Fruit fly (Drosophila melanogaster) whole organism, prepupa: Measurements from ENCODE around the gene CtsB.
A peak's percentile ranks its signal among the peaks of the same experiment; 100 is the strongest.

ENCODE experiments used
- CG10631 ChIP-seq: fragments of 200-800 bp; sonication (Bioruptor generic); optimal IDR thresholded peaks from 2 replicates; lab custom pipeline; 2016; ENCODE audit warnings: missing biosample characterization, missing genetic modification characterization
- CG11294 ChIP-seq: fragments of 200-800 bp; sonication (Bioruptor generic); IDR thresholded peaks from 2 replicates; pipeline ENCODE4 v1.3.6; 2022; ENCODE audit warnings: missing biosample characterization, missing genetic modification characterization
- CG11902 ChIP-seq: fragments of 200-800 bp; sonication (Bioruptor generic); optimal IDR thresholded peaks from 3 replicates; lab custom pipeline; 2016; ENCODE audit warnings: missing biosample characterization, missing genetic modification characterization
- CG15336 ChIP-seq: fragments of 200-800 bp; sonication (Bioruptor generic); IDR thresholded peaks from 2 replicates; pipeline ENCODE4 v1.3.6; 2022; ENCODE audit warnings: missing biosample characterization, missing genetic modification characterization
- CG3032 ChIP-seq: fragments of 200-800 bp; optimal IDR thresholded peaks from 2 replicates; lab custom pipeline; 2019; ENCODE audit warnings: missing biosample characterization, mild to moderate bottlenecking, missing genetic modification characterization, moderate library complexity
- CG32006 ChIP-seq: fragments of 200-800 bp; sonication (Bioruptor generic); optimal IDR thresholded peaks from 3 replicates; lab custom pipeline; 2017; ENCODE audit warnings: missing biosample characterization, mild to moderate bottlenecking, missing genetic modification characterization
- CG3919 ChIP-seq: fragments of 200-800 bp; sonication (Bioruptor generic); optimal IDR thresholded peaks from 3 replicates; lab custom pipeline; 2016; ENCODE audit warnings: missing biosample characterization, missing genetic modification characterization
- CG4318 ChIP-seq: fragments of 200-800 bp; sonication (Bioruptor generic); optimal IDR thresholded peaks from 3 replicates; lab custom pipeline; 2017; ENCODE audit warnings: missing biosample characterization, mild to moderate bottlenecking, missing genetic modification characterization
- CG6163 ChIP-seq: fragments of 200-800 bp; sonication (Bioruptor generic); IDR thresholded peaks from 3 replicates; pipeline ENCODE4 v1.3.6; 2022; ENCODE audit warnings: missing biosample characterization, missing genetic modification characterization
- CG6276 ChIP-seq: fragments of 200-800 bp; sonication (Bioruptor generic); optimal IDR thresholded peaks from 2 replicates; lab custom pipeline; 2017; ENCODE audit warnings: missing biosample characterization, mild to moderate bottlenecking, missing genetic modification characterization
- CG6792 ChIP-seq: fragments of 200-800 bp; sonication (Bioruptor generic); optimal IDR thresholded peaks from 3 replicates; lab custom pipeline; 2016; ENCODE audit warnings: missing biosample characterization, missing genetic modification characterization
- CG6808 ChIP-seq: fragments of 200-800 bp; sonication (Bioruptor generic); optimal IDR thresholded peaks from 3 replicates; lab custom pipeline; 2017; ENCODE audit warnings: missing biosample characterization, missing genetic modification characterization, mild to moderate bottlenecking, moderate library complexity, missing genetic modification reagents
- CG6854 ChIP-seq: fragments of 200-800 bp; sonication (Bioruptor generic); optimal IDR thresholded peaks from 2 replicates; lab custom pipeline; 2017; ENCODE audit warnings: missing biosample characterization, mild to moderate bottlenecking, missing genetic modification characterization
- CG8119 ChIP-seq: fragments of 200-800 bp; sonication (Bioruptor generic); IDR thresholded peaks from 3 replicates; pipeline ENCODE4 v1.3.6; 2022; ENCODE audit warnings: missing biosample characterization, missing genetic modification characterization
- CG8319 ChIP-seq: fragments of 200-800 bp; sonication (Bioruptor generic); optimal IDR thresholded peaks from 3 replicates; lab custom pipeline; 2016; ENCODE audit warnings: missing biosample characterization, missing genetic modification characterization
- CG8632 ChIP-seq: fragments of 200-800 bp; sonication (Bioruptor generic); optimal IDR thresholded peaks from 3 replicates; lab custom pipeline; 2016; ENCODE audit warnings: missing biosample characterization, missing genetic modification characterization
- CG9139 ChIP-seq: fragments of 200-800 bp; sonication (Bioruptor generic); optimal IDR thresholded peaks from 3 replicates; lab custom pipeline; 2017; ENCODE audit warnings: missing biosample characterization, mild to moderate bottlenecking, missing genetic modification characterization
- Eip75B ChIP-seq: fragments of 200-800 bp; sonication (Bioruptor generic); optimal IDR thresholded peaks from 3 replicates; lab custom pipeline; 2016; ENCODE audit warnings: missing biosample characterization, missing genetic modification characterization
- Eip78C ChIP-seq: fragments of 200-800 bp; sonication (Bioruptor generic); peaks from one replicate; lab custom pipeline; 2016; ENCODE audit warnings: missing biosample characterization, missing genetic modification characterization
- Eip93F ChIP-seq: fragments of 200-800 bp; sonication (Bioruptor generic); optimal IDR thresholded peaks from 2 replicates; lab custom pipeline; 2016; ENCODE audit warnings: missing biosample characterization, mild to moderate bottlenecking, missing genetic modification characterization
- Ets21C ChIP-seq: fragments of 200-800 bp; sonication (Bioruptor generic); optimal IDR thresholded peaks from 3 replicates; lab custom pipeline; 2016; ENCODE audit warnings: missing biosample characterization, missing genetic modification characterization
- Ets96B ChIP-seq: fragments of 200-800 bp; optimal IDR thresholded peaks from 2 replicates; lab custom pipeline; 2019; ENCODE audit warnings: missing biosample characterization, mild to moderate bottlenecking, missing genetic modification characterization, moderate library complexity
- Hr4 ChIP-seq: fragments of 200-800 bp; sonication (Bioruptor generic); optimal IDR thresholded peaks from 3 replicates; lab custom pipeline; 2016; ENCODE audit warnings: missing biosample characterization, missing genetic modification characterization
- Met ChIP-seq: fragments of 200-800 bp; sonication (Bioruptor generic); optimal IDR thresholded peaks from 3 replicates; lab custom pipeline; 2016; ENCODE audit warnings: missing biosample characterization, missing genetic modification characterization
- OdsH ChIP-seq: fragments of 200-800 bp; sonication (Bioruptor generic); optimal IDR thresholded peaks from 3 replicates; lab custom pipeline; 2016; ENCODE audit warnings: missing biosample characterization, missing genetic modification characterization
- Smox ChIP-seq: fragments of 200-800 bp; sonication (Bioruptor generic); optimal IDR thresholded peaks from 3 replicates; lab custom pipeline; 2016; ENCODE audit warnings: missing biosample characterization, missing genetic modification characterization
- Sox102F ChIP-seq: fragments of 200-800 bp; sonication (Bioruptor generic); optimal IDR thresholded peaks from 2 replicates; lab custom pipeline; 2016; ENCODE audit warnings: missing biosample characterization, mild to moderate bottlenecking, missing genetic modification characterization
- Sox14 ChIP-seq: fragments of 200-800 bp; sonication (Bioruptor generic); optimal IDR thresholded peaks from 3 replicates; lab custom pipeline; 2016; ENCODE audit warnings: missing biosample characterization, missing genetic modification characterization
- Sox15 ChIP-seq: fragments of 200-800 bp; sonication (Bioruptor generic); optimal IDR thresholded peaks from 3 replicates; lab custom pipeline; 2016; ENCODE audit warnings: missing biosample characterization, missing genetic modification characterization
- dac ChIP-seq: fragments of 200-800 bp; sonication (Bioruptor generic); optimal IDR thresholded peaks from 2 replicates; lab custom pipeline; 2017; ENCODE audit warnings: missing biosample characterization, mild to moderate bottlenecking, missing genetic modification characterization
- dsx ChIP-seq: fragments of 200-800 bp; optimal IDR thresholded peaks from 3 replicates; lab custom pipeline; 2019; ENCODE audit warnings: missing biosample characterization, mild to moderate bottlenecking, missing genetic modification characterization, moderate library complexity; ENCODE audit not compliant: poor library complexity, severe bottlenecking
- fd59A ChIP-seq: fragments of 200-800 bp; sonication (Bioruptor generic); optimal IDR thresholded peaks from 2 replicates; lab custom pipeline; 2017; ENCODE audit warnings: missing biosample characterization, mild to moderate bottlenecking, missing genetic modification characterization, missing genetic modification reagents
- fd85E ChIP-seq: fragments of 200-800 bp; sonication (Bioruptor generic); optimal IDR thresholded peaks from 3 replicates; lab custom pipeline; 2016; ENCODE audit warnings: missing biosample characterization, missing genetic modification characterization
- fkh ChIP-seq: fragments of 200-800 bp; sonication (Bioruptor generic); optimal IDR thresholded peaks from 3 replicates; lab custom pipeline; 2017; ENCODE audit warnings: missing biosample characterization, mild to moderate bottlenecking, missing genetic modification characterization, moderate library complexity
- lz ChIP-seq: fragments of 200-800 bp; sonication (Bioruptor generic); optimal IDR thresholded peaks from 3 replicates; lab custom pipeline; 2016; ENCODE audit warnings: missing biosample characterization, missing genetic modification characterization
- net ChIP-seq: fragments of 200-800 bp; sonication (Bioruptor generic); optimal IDR thresholded peaks from 3 replicates; lab custom pipeline; 2016; ENCODE audit warnings: missing biosample characterization, missing genetic modification characterization
- pdm3 ChIP-seq: fragments of 200-800 bp; sonication (Bioruptor generic); optimal IDR thresholded peaks from 3 replicates; lab custom pipeline; 2016; ENCODE audit warnings: missing biosample characterization, missing genetic modification characterization
- salr ChIP-seq, 2 experiments: fragments of 200-800 bp; sonication (Bioruptor generic); optimal IDR thresholded peaks; 3 replicates each; lab custom pipeline; 2016 to 2018; ENCODE audit warnings: missing biosample characterization in 2 of 2, missing genetic modification characterization in 2 of 2, mild to moderate bottlenecking in 1 of 2
- spab ChIP-seq: fragments of 200-800 bp; sonication (Bioruptor generic); optimal IDR thresholded peaks from 2 replicates; lab custom pipeline; 2017; ENCODE audit warnings: missing biosample characterization, mild to moderate bottlenecking, missing genetic modification characterization, missing genetic modification reagents
- ss ChIP-seq, 2 experiments: fragments of 200-800 bp; sonication (Bioruptor generic); optimal IDR thresholded peaks; 2 replicates in 1 of 2; 3 replicates in 1 of 2; lab custom pipeline; 2017 to 2018; ENCODE audit warnings: mild to moderate bottlenecking in 2 of 2, missing biosample characterization in 2 of 2, missing genetic modification characterization in 2 of 2, moderate library complexity in 1 of 2
- svp ChIP-seq: fragments of 200-800 bp; sonication (Bioruptor generic); peaks from one replicate; lab custom pipeline; 2016; ENCODE audit warnings: missing biosample characterization, missing genetic modification characterization
- topi ChIP-seq: fragments of 200-800 bp; sonication (Bioruptor generic); optimal IDR thresholded peaks from 3 replicates; lab custom pipeline; 2016; ENCODE audit warnings: missing biosample characterization, missing genetic modification characterization

The CtsB gene

DNA sequence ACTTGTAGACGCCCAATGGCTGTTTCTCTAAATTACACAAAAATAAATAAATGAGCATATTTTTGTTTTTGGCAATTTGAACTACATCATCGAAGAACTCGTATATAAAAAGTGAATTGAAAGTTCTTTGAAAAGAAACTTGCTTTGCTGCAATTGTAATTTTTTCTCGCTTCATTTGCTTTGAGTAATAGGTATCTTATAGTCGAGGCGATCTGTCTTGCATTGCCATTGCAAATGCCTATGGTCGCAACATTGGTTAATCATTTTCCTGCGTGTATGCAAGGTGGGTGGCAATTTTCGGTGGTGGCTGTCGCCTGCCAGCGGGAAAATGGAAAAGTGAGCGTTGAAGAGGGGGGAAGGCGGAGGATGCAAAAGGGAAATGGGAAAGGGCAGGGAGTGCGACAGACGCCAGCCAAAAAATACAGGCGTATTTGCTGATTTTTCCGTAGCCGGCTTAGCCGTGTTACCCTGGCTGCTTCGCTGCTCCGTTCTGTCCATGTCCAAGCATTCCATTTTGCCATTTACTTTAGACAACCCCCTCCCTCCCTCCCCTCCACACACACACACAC, 5.4 kb upstream of the CtsB start:
- no peak for TF ChIP-seq CG11294 (GFP tag; lab: Robert Waterston, UW)
- no peak for TF ChIP-seq CG4318 (GFP tag; lab: Kevin White, UChicago)
- no peak for TF ChIP-seq CG3919
- no peak for TF ChIP-seq CG8632 (GFP tag; lab: Kevin White, UChicago)
- TF ChIP-seq CG15336 (GFP tag; lab: Robert Waterston, UW), result no peak
- no peak for TF ChIP-seq Eip75B (GFP tag; lab: Kevin White, UChicago)
- no peak for TF ChIP-seq spab (GFP tag; lab: Kevin White, UChicago)
- TF ChIP-seq lz (GFP tag; lab: Kevin White, UChicago), result no peak
- TF ChIP-seq CG6808 (GFP tag; lab: Kevin White, UChicago), result no peak
- TF ChIP-seq fd85E (GFP tag; lab: Kevin White, UChicago), result no peak
- TF ChIP-seq Sox14, result no peak
- TF ChIP-seq CG6276 (GFP tag; lab: Kevin White, UChicago), result no peak
- no peak for TF ChIP-seq Ets96B (tag; lab: Kevin White, UChicago)

- TF ChIP-seq salr (GFP tag; optimal IDR thresholded peaks at IDR 0.05; lab: Kevin White, UChicago) (no peak), Eip78C (GFP tag; lab: Kevin White, UChicago) (peak; percentile 70), svp (GFP tag; lab: Kevin White, UChicago) (peak; percentile 51), fkh (GFP tag; lab: Kevin White, UChicago) (no peak), CG6792 (GFP tag; lab: Kevin White, UChicago) (no peak), Sox15 (GFP tag; lab: Kevin White, UChicago) (no peak), CG9139 (GFP tag; lab: Kevin White, UChicago) (no peak), pdm3 (GFP tag; lab: Kevin White, UChicago) (no peak)
Measured at dm6 chrX:13786037-13786667, 4.2 kb upstream of the CtsB start.

dm6 chrX:13783958-13784907, 2.3 kb upstream of the CtsB start:
- TF ChIP-seq CG6792 (GFP tag; lab: Kevin White, UChicago), result peak; percentile 27
- TF ChIP-seq topi, result peak; percentile 27
- peak; percentile 89 for TF ChIP-seq CG32006 (GFP tag; lab: Kevin White, UChicago)
- peak; percentile 27 for TF ChIP-seq Smox (GFP tag; lab: Kevin White, UChicago)
- no peak for TF ChIP-seq Sox15 (GFP tag; lab: Kevin White, UChicago)
- TF ChIP-seq CG6163 (GFP tag; lab: Robert Waterston, UW), result no peak
- TF ChIP-seq CG10631 (GFP tag; lab: Kevin White, UChicago), result peak; percentile 16
- TF ChIP-seq CG6854 (GFP tag; lab: Kevin White, UChicago), result no peak
- TF ChIP-seq svp (GFP tag; lab: Kevin White, UChicago), result peak; percentile 49
- no peak for TF ChIP-seq fd85E (GFP tag; lab: Kevin White, UChicago)
- TF ChIP-seq ss (GFP tag; optimal IDR thresholded peaks at IDR 0.05; lab: Kevin White, UChicago), result peak; percentile 19 to 23
- no peak for TF ChIP-seq CG8632 (GFP tag; lab: Kevin White, UChicago)
- TF ChIP-seq Hr4 (GFP tag; lab: Kevin White, UChicago), result peak; percentile 84
- TF ChIP-seq CG6808 (GFP tag; lab: Kevin White, UChicago), result peak; percentile 23
- TF ChIP-seq salr (GFP tag; optimal IDR thresholded peaks at IDR 0.05; lab: Kevin White, UChicago), result peak in 1 of 2 experiments; percentile 16
- TF ChIP-seq Eip93F, result no peak
- TF ChIP-seq Eip75B (GFP tag; lab: Kevin White, UChicago), result peak; percentile 62
- no peak for TF ChIP-seq CG8319 (GFP tag; lab: Kevin White, UChicago)
- TF ChIP-seq pdm3 (GFP tag; lab: Kevin White, UChicago), result peak; percentile 66
- TF ChIP-seq CG6276 (GFP tag; lab: Kevin White, UChicago), result peak; percentile 68
- peak; percentile 66 for TF ChIP-seq OdsH (GFP tag; lab: Kevin White, UChicago)
- TF ChIP-seq Sox102F (GFP tag; lab: Kevin White, UChicago), result peak; percentile 40
- TF ChIP-seq CG3032 (tag; lab: Kevin White, UChicago), result peak; percentile 43
- TF ChIP-seq dac (GFP tag; lab: Kevin White, UChicago), result peak; percentile 58
- peak; percentile 69 for TF ChIP-seq net (GFP tag; lab: Kevin White, UChicago)
- peak; percentile 56 for TF ChIP-seq Met
- peak; percentile 5 for TF ChIP-seq CG11902 (GFP tag; lab: Kevin White, UChicago)
- no peak for TF ChIP-seq Ets21C (GFP tag; lab: Kevin White, UChicago)
- TF ChIP-seq fd59A (GFP tag; lab: Kevin White, UChicago), result peak; percentile 28
- TF ChIP-seq dsx, result peak; percentile 57
- TF ChIP-seq CG8119 (GFP tag; lab: Robert Waterston, UW), result peak; percentile 72
- peak; percentile 77 for TF ChIP-seq CG15336 (GFP tag; lab: Robert Waterston, UW)
